Worm (Caenorhabditis elegans) whole organism, midembryonic: Measurements from ENCODE around the gene F47G9.4.

ENCODE experiments used
- T22C8.4 ChIP-seq: fragments of 200-800 bp; sonication (Bioruptor generic); IDR thresholded peaks from 2 replicates; pipeline ENCODE4 v1.3.6; 2022; ENCODE audit warnings: missing genetic modification characterization, missing compliant biosample characterization
- cog-1 ChIP-seq: sonication (generic microtip); optimal IDR thresholded peaks from 2 replicates; lab custom pipeline; 2016; ENCODE audit warnings: missing genetic modification characterization, missing compliant biosample characterization
- flt-1 ChIP-seq: fragments of 200-800 bp; sonication (Bioruptor generic); IDR thresholded peaks from 2 replicates; pipeline ENCODE4 v1.3.6; 2022; ENCODE audit warnings: missing genetic modification characterization, missing compliant biosample characterization
- klf-2 ChIP-seq: fragments of 200-800 bp; sonication (Bioruptor generic); conservative IDR thresholded peaks from 2 replicates; pipeline ENCODE4 v1.3.6; 2022; ENCODE audit warnings: missing genetic modification reagents, missing genetic modification characterization, missing compliant biosample characterization
- med-1 ChIP-seq: sonication (generic microtip); optimal IDR thresholded peaks from 2 replicates; lab custom pipeline; 2017; ENCODE audit warnings: missing genetic modification characterization, mild to moderate bottlenecking, missing compliant biosample characterization, antibody characterized with exemption, missing genetic modification reagents; ENCODE audit not compliant: insufficient read depth
- ref-1 ChIP-seq: fragments of 200-800 bp; sonication (Bioruptor generic); conservative IDR thresholded peaks from 2 replicates; pipeline ENCODE4 v1.3.6; 2022; ENCODE audit warnings: missing genetic modification reagents, missing genetic modification characterization, missing compliant biosample characterization
- tab-1 ChIP-seq: fragments of 200-800 bp; sonication (Bioruptor generic); IDR thresholded peaks from 2 replicates; pipeline ENCODE4 v1.3.6; 2022; ENCODE audit warnings: missing genetic modification characterization, missing compliant biosample characterization
- ztf-23 ChIP-seq: fragments of 200-800 bp; sonication (Bioruptor generic); IDR thresholded peaks from 2 replicates; pipeline ENCODE4 v1.3.6; 2022; ENCODE audit warnings: missing genetic modification reagents, missing genetic modification characterization, missing compliant biosample characterization
- ztf-29 ChIP-seq: fragments of 200-800 bp; sonication (Bioruptor generic); IDR thresholded peaks from 2 replicates; pipeline ENCODE4 v1.3.6; 2022; ENCODE audit warnings: missing genetic modification reagents, missing genetic modification characterization, missing compliant biosample characterization

F47G9.4 gene

ce11 chrV:11314025-11314880 is 7.4 kb downstream of the F47G9.4 start:
- peak; percentile 99 for TF ChIP-seq ref-1 (GFP tag; lab: Robert Waterston, UW)
- peak; percentile 99 for TF ChIP-seq T22C8.4 (GFP tag; lab: Robert Waterston, UW)
- TF ChIP-seq flt-1 (GFP tag; lab: Robert Waterston, UW), result peak; percentile 99
- TF ChIP-seq tab-1, result peak; percentile 100
- TF ChIP-seq med-1 (GFP tag; lab: Kevin White, UChicago), result peak; percentile 96
- TF ChIP-seq cog-1 (tag; lab: Kevin White, UChicago), result peak; percentile 98
- TF ChIP-seq ztf-29 (GFP tag; lab: Robert Waterston, UW), result peak; percentile 100
- TF ChIP-seq klf-2 (GFP tag; lab: Robert Waterston, UW), result peak; percentile 100
- TF ChIP-seq ztf-23 (GFP tag; lab: Robert Waterston, UW), result peak; percentile 99

ce11 chrV:11312904-11313303 is 8.7 kb downstream of the F47G9.4 start:
- TF ChIP-seq flt-1 (GFP tag; lab: Robert Waterston, UW) (no peak), cog-1 (tag; lab: Kevin White, UChicago) (no peak), med-1 (GFP tag; lab: Kevin White, UChicago) (no peak), klf-2 (GFP tag; lab: Robert Waterston, UW) (no peak), T22C8.4 (GFP tag; lab: Robert Waterston, UW) (no peak), ztf-29 (GFP tag; lab: Robert Waterston, UW) (no peak), ref-1 (GFP tag; lab: Robert Waterston, UW) (no peak), tab-1 (no peak), ztf-23 (GFP tag; lab: Robert Waterston, UW) (no peak)

ce11 chrV:11311013-11311472 is 10.6 kb downstream of the F47G9.4 start, which contains the start of gene T03F7.7:
Gene T03F7.7, plus strand, starts transcription at chrV:11311422.
- TF ChIP-seq ztf-23 (GFP tag; lab: Robert Waterston, UW) (no peak), cog-1 (tag; lab: Kevin White, UChicago) (no peak), tab-1 (no peak), flt-1 (GFP tag; lab: Robert Waterston, UW) (no peak), med-1 (GFP tag; lab: Kevin White, UChicago) (no peak), ref-1 (GFP tag; lab: Robert Waterston, UW) (no peak), klf-2 (GFP tag; lab: Robert Waterston, UW) (no peak), T22C8.4 (GFP tag; lab: Robert Waterston, UW) (no peak), ztf-29 (GFP tag; lab: Robert Waterston, UW) (no peak)

ce11 chrV:11308915-11309314 is 12.7 kb downstream of the F47G9.4 start:
- TF ChIP-seq klf-2 (GFP tag; lab: Robert Waterston, UW) (no peak), flt-1 (GFP tag; lab: Robert Waterston, UW) (no peak), ref-1 (GFP tag; lab: Robert Waterston, UW) (no peak), med-1 (GFP tag; lab: Kevin White, UChicago) (no peak), ztf-23 (GFP tag; lab: Robert Waterston, UW) (no peak), cog-1 (tag; lab: Kevin White, UChicago) (no peak), T22C8.4 (GFP tag; lab: Robert Waterston, UW) (no peak), tab-1 (no peak), ztf-29 (GFP tag; lab: Robert Waterston, UW) (no peak)

- no peak for TF ChIP-seq flt-1 (GFP tag; lab: Robert Waterston, UW)
- no peak for TF ChIP-seq tab-1
- TF ChIP-seq T22C8.4 (GFP tag; lab: Robert Waterston, UW), result no peak
- TF ChIP-seq klf-2 (GFP tag; lab: Robert Waterston, UW), result no peak
- no peak for TF ChIP-seq ztf-23 (GFP tag; lab: Robert Waterston, UW)
- no peak for TF ChIP-seq med-1 (GFP tag; lab: Kevin White, UChicago)
- no peak for TF ChIP-seq ref-1 (GFP tag; lab: Robert Waterston, UW)
- TF ChIP-seq ztf-29 (GFP tag; lab: Robert Waterston, UW), result no peak
- no peak for TF ChIP-seq cog-1 (tag; lab: Kevin White, UChicago)
Measured at ce11 chrV:11308346-11308745, 13.3 kb downstream of the F47G9.4 start, which contains the start of gene snf-11. Gene snf-11, minus strand, starts transcription at chrV:11308446.

ce11 chrV:11307781-11308180 is 13.8 kb downstream of the F47G9.4 start:
- no peak for TF ChIP-seq tab-1
- TF ChIP-seq T22C8.4 (GFP tag; lab: Robert Waterston, UW), result no peak
- no peak for TF ChIP-seq flt-1 (GFP tag; lab: Robert Waterston, UW)
- TF ChIP-seq ref-1 (GFP tag; lab: Robert Waterston, UW), result no peak
- TF ChIP-seq klf-2 (GFP tag; lab: Robert Waterston, UW), result no peak
- no peak for TF ChIP-seq ztf-23 (GFP tag; lab: Robert Waterston, UW)

ce11 chrV:11304879-11305278 is 16.7 kb downstream of the F47G9.4 start, which contains the start of gene srh-45:
Gene srh-45, minus strand, starts transcription at chrV:11304979.
- no peak for TF ChIP-seq ref-1 (GFP tag; lab: Robert Waterston, UW)
- no peak for TF ChIP-seq flt-1 (GFP tag; lab: Robert Waterston, UW)
- TF ChIP-seq cog-1 (tag; lab: Kevin White, UChicago), result no peak
- TF ChIP-seq T22C8.4 (GFP tag; lab: Robert Waterston, UW), result no peak
- no peak for TF ChIP-seq ztf-29 (GFP tag; lab: Robert Waterston, UW)
- no peak for TF ChIP-seq med-1 (GFP tag; lab: Kevin White, UChicago)
- TF ChIP-seq klf-2 (GFP tag; lab: Robert Waterston, UW), result no peak
- TF ChIP-seq ztf-23 (GFP tag; lab: Robert Waterston, UW), result no peak
- no peak for TF ChIP-seq tab-1

ce11 chrV:11304200-11304599 is 17.4 kb downstream of the F47G9.4 start:
- TF ChIP-seq cog-1 (tag; lab: Kevin White, UChicago) (no peak), ztf-23 (GFP tag; lab: Robert Waterston, UW) (no peak), flt-1 (GFP tag; lab: Robert Waterston, UW) (no peak), T22C8.4 (GFP tag; lab: Robert Waterston, UW) (no peak), ztf-29 (GFP tag; lab: Robert Waterston, UW) (no peak), ref-1 (GFP tag; lab: Robert Waterston, UW) (no peak), tab-1 (no peak), med-1 (GFP tag; lab: Kevin White, UChicago) (no peak), klf-2 (GFP tag; lab: Robert Waterston, UW) (no peak)
